Worm (Caenorhabditis elegans) whole organism, early embryonic: ENCODE measurements around the gene M6.11.
A peak's percentile ranks its signal among the peaks of the same experiment; 100 is the strongest.

Experiments
- B0310.2 ChIP-seq: sonication (generic microtip); optimal IDR thresholded peaks from 2 replicates; lab custom pipeline; 2016; ENCODE audit warnings: mild to moderate bottlenecking, missing genetic modification characterization, missing compliant biosample characterization
- F13C5.2 ChIP-seq: sonication (generic microtip); optimal IDR thresholded peaks from 2 replicates; lab custom pipeline; 2017; ENCODE audit warnings: mild to moderate bottlenecking, missing genetic modification characterization, inconsistent platforms, missing compliant biosample characterization
- aly-1 ChIP-seq: sonication (generic microtip); optimal IDR thresholded peaks from 2 replicates; lab custom pipeline; 2016; ENCODE audit warnings: missing genetic modification characterization, missing compliant biosample characterization
- ama-1 ChIP-seq: fragments of 150-350 bp; optimal IDR thresholded peaks from 2 replicates; lab custom pipeline; 2014
- ceh-13 ChIP-seq: fragments of 200-800 bp; sonication (Bioruptor generic); optimal IDR thresholded peaks from 2 replicates; lab custom pipeline; 2018; ENCODE audit warnings: mild to moderate bottlenecking, missing genetic modification characterization, missing compliant biosample characterization
- ceh-36 ChIP-seq: sonication (generic microtip); optimal IDR thresholded peaks from 2 replicates; lab custom pipeline; 2016; ENCODE audit warnings: missing genetic modification characterization, inconsistent platforms, missing compliant biosample characterization
- ets-7 ChIP-seq: sonication (generic microtip); optimal IDR thresholded peaks from 2 replicates; lab custom pipeline; 2016; ENCODE audit warnings: missing genotype, missing genetic modification characterization, missing compliant biosample characterization
- flt-1 ChIP-seq: fragments of 200-800 bp; sonication (Bioruptor generic); IDR thresholded peaks from 2 replicates; pipeline ENCODE4 v1.3.6; 2022; ENCODE audit warnings: missing genetic modification characterization, missing compliant biosample characterization
- hmbx-1 ChIP-seq: sonication (generic microtip); optimal IDR thresholded peaks from 2 replicates; lab custom pipeline; 2016; ENCODE audit warnings: mild to moderate bottlenecking, missing genetic modification characterization, missing compliant biosample characterization
- hmg-4 ChIP-seq: fragments of 200-800 bp; sonication (Bioruptor generic); optimal IDR thresholded peaks from 2 replicates; lab custom pipeline; 2018; ENCODE audit warnings: mild to moderate bottlenecking, missing genetic modification characterization, missing compliant biosample characterization
- hnd-1 ChIP-seq: sonication (generic microtip); optimal IDR thresholded peaks from 2 replicates; lab custom pipeline; 2016; ENCODE audit warnings: missing genetic modification characterization, missing compliant biosample characterization
- pes-1 ChIP-seq: fragments of 200-800 bp; sonication (Bioruptor generic); IDR thresholded peaks from 2 replicates; pipeline ENCODE4 v1.3.6; 2022; ENCODE audit warnings: missing genetic modification reagents, missing genetic modification characterization, missing compliant biosample characterization
- sea-1 ChIP-seq: fragments of 200-800 bp; sonication (Bioruptor generic); conservative IDR thresholded peaks from 2 replicates; pipeline ENCODE4 v1.3.6; 2022; ENCODE audit warnings: missing genetic modification characterization, missing compliant biosample characterization
- tbx-11 ChIP-seq: fragments of 200-800 bp; sonication (Bioruptor generic); IDR thresholded peaks from 2 replicates; pipeline ENCODE4 v1.3.6; 2022; ENCODE audit warnings: missing genetic modification characterization, missing compliant biosample characterization

DNA sequence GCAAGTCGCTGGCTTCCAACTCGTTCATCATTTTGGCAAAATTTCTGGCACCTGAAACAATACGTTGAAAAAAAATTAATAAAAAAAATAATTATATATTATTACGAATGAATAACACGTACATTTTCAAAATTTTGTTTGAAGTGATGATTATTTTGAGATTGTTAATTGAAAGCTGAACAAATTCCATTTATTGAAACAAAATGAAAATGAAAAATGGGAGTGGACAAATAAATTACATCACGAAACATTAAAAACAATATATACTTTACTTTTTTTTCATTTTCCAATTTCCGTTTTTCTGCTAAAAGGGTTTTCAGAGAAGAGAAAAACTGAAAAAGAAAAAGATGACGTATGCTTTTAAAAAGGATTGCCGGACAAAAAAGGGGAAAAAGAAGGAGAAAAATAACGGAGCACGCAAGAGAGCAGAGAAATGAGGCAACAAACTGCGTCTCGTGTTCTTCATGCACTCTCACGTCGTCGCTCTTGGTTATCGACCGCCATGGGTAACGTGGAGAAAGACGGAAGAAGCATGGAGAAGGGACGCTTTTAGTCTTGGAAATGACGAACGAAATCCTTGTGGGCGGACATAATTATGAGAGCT is 20.5 kb upstream of the M6.11 start, which contains the start of gene rund-1:
- TF ChIP-seq hmbx-1 (tag; lab: Kevin White, UChicago) (no peak), sea-1 (no peak), hmg-4 (GFP tag; lab: Kevin White, UChicago) (no peak), ama-1 (lab: Kevin White, UChicago) (no peak), flt-1 (GFP tag; lab: Robert Waterston, UW) (no peak), ets-7 (no peak), tbx-11 (GFP tag; lab: Robert Waterston, UW) (no peak), pes-1 (no peak), ceh-36 (tag; lab: Kevin White, UChicago) (no peak), aly-1 (tag; lab: Kevin White, UChicago) (no peak), hnd-1 (tag; lab: Kevin White, UChicago) (no peak), ceh-13 (GFP tag; lab: Kevin White, UChicago) (no peak), B0310.2 (tag; lab: Kevin White, UChicago) (no peak), F13C5.2 (tag; lab: Kevin White, UChicago) (peak; percentile 13)
